Fruit fly (Drosophila melanogaster) whole organism, embryonic: ENCODE measurements around the gene bib.

Experiments
- Adf1 ChIP-seq: fragments of 200-800 bp; sonication (Bioruptor generic); IDR thresholded peaks from 2 replicates; pipeline ENCODE4 v1.3.6; 2022; ENCODE audit warnings: missing biosample characterization, missing genetic modification characterization
- Bgb ChIP-seq: fragments of 200-800 bp; sonication (Bioruptor generic); IDR thresholded peaks from 2 replicates; pipeline ENCODE4 v1.3.6; 2022; ENCODE audit warnings: missing biosample characterization, missing genetic modification characterization; ENCODE audit not compliant: partially characterized antibody
- Blimp-1 ChIP-seq: fragments of 200-800 bp; sonication (Bioruptor generic); optimal IDR thresholded peaks from 3 replicates; lab custom pipeline; 2018; ENCODE audit warnings: missing biosample characterization, missing genetic modification characterization, mild to moderate bottlenecking, moderate library complexity, missing genetic modification reagents
- Bteb2 ChIP-seq: fragments of 200-800 bp; sonication (Bioruptor generic); optimal IDR thresholded peaks from 2 replicates; lab custom pipeline; 2016; ENCODE audit warnings: missing biosample characterization, missing genetic modification characterization
- C15 ChIP-seq: fragments of 200-800 bp; sonication (Bioruptor generic); IDR thresholded peaks from 3 replicates; pipeline ENCODE4 v1.3.6; 2022; ENCODE audit warnings: missing biosample characterization, missing genetic modification characterization
- CG10543 ChIP-seq: fragments of 200-800 bp; sonication (Bioruptor generic); optimal IDR thresholded peaks from 3 replicates; lab custom pipeline; 2017; ENCODE audit warnings: missing biosample characterization, mild to moderate bottlenecking, missing genetic modification characterization, moderate library complexity
- CG12236 ChIP-seq: fragments of 200-800 bp; sonication (Bioruptor generic); optimal IDR thresholded peaks from 2 replicates; lab custom pipeline; 2016; ENCODE audit warnings: missing biosample characterization, missing genetic modification characterization
- CG13424 ChIP-seq: fragments of 200-800 bp; sonication (Bioruptor generic); optimal IDR thresholded peaks from 2 replicates; lab custom pipeline; 2019; ENCODE audit warnings: missing biosample characterization, mild to moderate bottlenecking, missing genetic modification characterization, moderate library complexity
- CG14860 ChIP-seq: fragments of 200-800 bp; sonication (Bioruptor generic); IDR thresholded peaks from 3 replicates; pipeline ENCODE4 v1.3.6; 2022; ENCODE audit warnings: missing biosample characterization, missing genetic modification characterization; ENCODE audit not compliant: partially characterized antibody
- CG15479 ChIP-seq: fragments of 200-800 bp; sonication (Bioruptor generic); optimal IDR thresholded peaks from 3 replicates; lab custom pipeline; 2019; ENCODE audit warnings: missing biosample characterization, mild to moderate bottlenecking, missing genetic modification characterization, moderate library complexity
- CG17912 ChIP-seq: fragments of 200-800 bp; sonication (Bioruptor generic); optimal IDR thresholded peaks from 2 replicates; lab custom pipeline; 2018; ENCODE audit warnings: missing biosample characterization, mild to moderate bottlenecking, missing genetic modification characterization
- CG31365 ChIP-seq: fragments of 200-800 bp; sonication (Bioruptor generic); optimal IDR thresholded peaks from 2 replicates; lab custom pipeline; 2018; ENCODE audit warnings: missing biosample characterization, mild to moderate bottlenecking, missing genetic modification characterization
- CG32767 ChIP-seq: fragments of 200-800 bp; sonication (Bioruptor generic); IDR thresholded peaks from 2 replicates; pipeline ENCODE4 v1.3.6; 2022; ENCODE audit warnings: missing biosample characterization, missing genetic modification characterization
- CG42726 ChIP-seq: fragments of 200-800 bp; sonication (Bioruptor generic); IDR thresholded peaks from 2 replicates; pipeline ENCODE4 v1.3.6; 2022; ENCODE audit warnings: missing biosample characterization, missing genetic modification characterization; ENCODE audit not compliant: partially characterized antibody
- CG43689 ChIP-seq: fragments of 200-800 bp; sonication (Bioruptor generic); IDR thresholded peaks from 2 replicates; pipeline ENCODE4 v1.3.6; 2022; ENCODE audit warnings: missing biosample characterization, missing genetic modification characterization
- CG4730 ChIP-seq: fragments of 200-800 bp; sonication (Bioruptor generic); IDR thresholded peaks from 2 replicates; pipeline ENCODE4 v1.3.6; 2022; ENCODE audit warnings: missing biosample characterization, missing genetic modification characterization
- CG6654 ChIP-seq: fragments of 200-800 bp; sonication (Bioruptor generic); optimal IDR thresholded peaks from 2 replicates; lab custom pipeline; 2017; ENCODE audit warnings: missing biosample characterization, mild to moderate bottlenecking, missing genetic modification characterization
- CG6683 ChIP-seq: fragments of 200-800 bp; sonication (Bioruptor generic); optimal IDR thresholded peaks from 2 replicates; lab custom pipeline; 2017; ENCODE audit warnings: missing biosample characterization, mild to moderate bottlenecking, missing genetic modification characterization, missing genetic modification reagents
- CG7928 ChIP-seq: fragments of 200-800 bp; sonication (Bioruptor generic); optimal IDR thresholded peaks from 2 replicates; lab custom pipeline; 2017; ENCODE audit warnings: missing biosample characterization, mild to moderate bottlenecking, missing genetic modification characterization
- CG7987 ChIP-seq: fragments of 200-800 bp; sonication (Bioruptor generic); optimal IDR thresholded peaks from 2 replicates; lab custom pipeline; 2018; ENCODE audit warnings: missing biosample characterization, mild to moderate bottlenecking, missing genetic modification characterization, moderate library complexity
- CG8290 ChIP-seq, 3 experiments: fragments of 200-800 bp; sonication (Bioruptor generic); optimal IDR thresholded peaks; 2 replicates each; lab custom pipeline; 2016 to 2019; ENCODE audit warnings: missing biosample characterization in 3 of 3, missing genetic modification characterization in 3 of 3, mild to moderate bottlenecking in 2 of 3, moderate library complexity in 1 of 3
- CG9817 ChIP-seq: fragments of 200-800 bp; sonication (Bioruptor generic); optimal IDR thresholded peaks from 2 replicates; lab custom pipeline; 2018; ENCODE audit warnings: missing biosample characterization, mild to moderate bottlenecking, missing genetic modification characterization, moderate library complexity
- Ets65A ChIP-seq: fragments of 200-800 bp; sonication (Bioruptor generic); peaks from one replicate; lab custom pipeline; 2016; ENCODE audit warnings: missing biosample characterization, missing genetic modification characterization
- HLH4C ChIP-seq: fragments of 200-800 bp; sonication (Bioruptor generic); IDR thresholded peaks from 3 replicates; pipeline ENCODE4 v1.3.6; 2022; ENCODE audit warnings: missing biosample characterization, missing genetic modification characterization; ENCODE audit not compliant: partially characterized antibody
- Hr3 ChIP-seq: fragments of 200-800 bp; sonication (Bioruptor generic); optimal IDR thresholded peaks from 3 replicates; lab custom pipeline; 2016; ENCODE audit warnings: missing biosample characterization, missing genetic modification characterization
- Kr ChIP-seq: fragments of 200-800 bp; sonication (Bioruptor generic); optimal IDR thresholded peaks from 2 replicates; lab custom pipeline; 2017; ENCODE audit warnings: missing biosample characterization, mild to moderate bottlenecking, missing genetic modification characterization
- Lhr ChIP-seq: fragments of 200-800 bp; sonication (Bioruptor generic); optimal IDR thresholded peaks from 3 replicates; lab custom pipeline; 2017; ENCODE audit warnings: mild to moderate bottlenecking, missing biosample characterization, missing genetic modification reagents, missing genetic modification characterization
- Max ChIP-seq: fragments of 200-800 bp; sonication (Bioruptor generic); optimal IDR thresholded peaks from 2 replicates; lab custom pipeline; 2016; ENCODE audit warnings: missing biosample characterization, mild to moderate bottlenecking, missing genetic modification characterization
- Nf-YB ChIP-seq: fragments of 200-800 bp; sonication (Bioruptor generic); optimal IDR thresholded peaks from 3 replicates; lab custom pipeline; 2019; ENCODE audit warnings: missing biosample characterization, mild to moderate bottlenecking, missing genetic modification characterization, moderate library complexity
- NfI ChIP-seq: fragments of 200-800 bp; sonication (Bioruptor generic); optimal IDR thresholded peaks from 3 replicates; lab custom pipeline; 2018; ENCODE audit warnings: missing biosample characterization, mild to moderate bottlenecking, missing genetic modification characterization, moderate library complexity
- Sox102F ChIP-seq: fragments of 200-800 bp; sonication (Bioruptor generic); optimal IDR thresholded peaks from 2 replicates; lab custom pipeline; 2018; ENCODE audit warnings: missing biosample characterization, mild to moderate bottlenecking, missing genetic modification characterization, moderate library complexity
- Sry-δ ChIP-seq: fragments of 200-800 bp; sonication (Bioruptor generic); optimal IDR thresholded peaks from 2 replicates; lab custom pipeline; 2016; ENCODE audit warnings: missing biosample characterization, missing genetic modification characterization
- Tbp ChIP-seq: fragments of >200 bp; optimal IDR thresholded peaks from 2 replicates; lab custom pipeline; 2018; ENCODE audit warnings: missing biosample characterization, missing genetic modification characterization
- Trl ChIP-seq, 3 experiments: fragments of >200 bp in 2 of 3; fragments of 200-800 bp in 1 of 3; sonication (Bioruptor generic) in 1 of 3; optimal IDR thresholded peaks; 2 replicates in 1 of 3; 3 replicates in 2 of 3; lab custom pipeline; 2016 to 2017; ENCODE audit warnings: missing biosample characterization in 1 of 3, missing genetic modification characterization in 1 of 3
- Xbp1 ChIP-seq: fragments of 200-800 bp; sonication (Bioruptor generic); optimal IDR thresholded peaks from 3 replicates; lab custom pipeline; 2016; ENCODE audit warnings: missing biosample characterization, mild to moderate bottlenecking, missing genetic modification characterization
- al ChIP-seq: fragments of 200-800 bp; sonication (Bioruptor generic); IDR thresholded peaks from 2 replicates; pipeline ENCODE4 v1.3.6; 2022; ENCODE audit warnings: missing biosample characterization, missing genetic modification characterization
- cato ChIP-seq: fragments of 200-800 bp; sonication (Bioruptor generic); optimal IDR thresholded peaks from 2 replicates; lab custom pipeline; 2016; ENCODE audit warnings: missing biosample characterization, missing genetic modification characterization, borderline replicate concordance
- da ChIP-seq: fragments of 200-800 bp; sonication (Bioruptor generic); optimal IDR thresholded peaks from 2 replicates; lab custom pipeline; 2016; ENCODE audit warnings: missing biosample characterization, missing genetic modification characterization
- dati ChIP-seq: fragments of 200-800 bp; sonication (Bioruptor generic); IDR thresholded peaks from 2 replicates; pipeline ENCODE4 v1.3.6; 2022; ENCODE audit warnings: missing biosample characterization, missing genetic modification characterization
- emc ChIP-seq: fragments of 200-800 bp; sonication (Bioruptor generic); optimal IDR thresholded peaks from 2 replicates; lab custom pipeline; 2016; ENCODE audit warnings: missing biosample characterization, missing genetic modification characterization
- klu ChIP-seq: fragments of 200-800 bp; sonication (Bioruptor generic); IDR thresholded peaks from 2 replicates; pipeline ENCODE4 v1.3.6; 2022; ENCODE audit warnings: missing biosample characterization, missing genetic modification characterization
- lilli ChIP-seq: fragments of 200-800 bp; sonication (Bioruptor generic); optimal IDR thresholded peaks from 3 replicates; lab custom pipeline; 2016; ENCODE audit warnings: missing biosample characterization, missing genetic modification characterization
- rib ChIP-seq: fragments of 200-800 bp; sonication (Bioruptor generic); IDR thresholded peaks from 2 replicates; pipeline ENCODE4 v1.3.6; 2022; ENCODE audit warnings: missing biosample characterization, missing genetic modification characterization
- sisA ChIP-seq: fragments of 200-800 bp; sonication (Bioruptor generic); IDR thresholded peaks from 2 replicates; pipeline ENCODE4 v1.3.6; 2022; ENCODE audit warnings: missing biosample characterization, missing genetic modification characterization
- stwl ChIP-seq: fragments of 200-800 bp; sonication (Bioruptor generic); optimal IDR thresholded peaks from 3 replicates; lab custom pipeline; 2018; ENCODE audit warnings: missing biosample characterization, mild to moderate bottlenecking, missing genetic modification characterization, moderate library complexity

The bib gene

dm6 chr2L:10009293-10009695 lies 24.8 kb downstream of the bib start, which contains the start of gene Trp1 (continued):
- TF ChIP-seq Bgb (GFP tag; lab: Robert Waterston, UW) (peak; percentile 98), Ets65A (GFP tag; lab: Kevin White, UChicago) (peak; percentile 84), CG14860 (peak; percentile 91), rib (GFP tag; lab: Robert Waterston, UW) (no peak), emc (GFP tag; lab: Kevin White, UChicago) (no peak), lilli (GFP tag; lab: Kevin White, UChicago) (no peak), CG8290 (GFP tag; optimal IDR thresholded peaks at IDR 0.05; lab: Kevin White, UChicago) (no peak), CG8290 (tag; optimal IDR thresholded peaks at IDR 0.05; lab: Kevin White, UChicago) (peak in 1 of 2 experiments; percentile 33)

- peak; percentile 97 for TF ChIP-seq NfI (GFP tag; lab: Kevin White, UChicago)
- no peak for TF ChIP-seq CG15479 (GFP tag; lab: Kevin White, UChicago)
- peak; percentile 80 for TF ChIP-seq Nf-YB
- TF ChIP-seq CG6654: peak; percentile 88
- peak; percentile 71 for TF ChIP-seq Sry-δ (GFP tag; lab: Kevin White, UChicago)
- peak; percentile 95 for TF ChIP-seq Bteb2
- TF ChIP-seq CG6683 (GFP tag; lab: Kevin White, UChicago): peak; percentile 90
- TF ChIP-seq Max (GFP tag; lab: Kevin White, UChicago): peak; percentile 90
- TF ChIP-seq CG9817 (tag; lab: Kevin White, UChicago): peak; percentile 98
- peak; percentile 79 for TF ChIP-seq Lhr (GFP tag; lab: Kevin White, UChicago)
- TF ChIP-seq CG42726: no peak
- TF ChIP-seq CG14860: no peak
- peak; percentile 98 for TF ChIP-seq Xbp1 (GFP tag; lab: Kevin White, UChicago)
- TF ChIP-seq CG4730: peak; percentile 96
- peak; percentile 90 for TF ChIP-seq CG31365
- TF ChIP-seq C15 (GFP tag; lab: Robert Waterston, UW): peak; percentile 96
- TF ChIP-seq Tbp: no peak
- TF ChIP-seq Trl (optimal IDR thresholded peaks at IDR 0.05; lab: Kevin White, UChicago): peak; percentile 59 to 76
- peak; percentile 98 for TF ChIP-seq Trl (GFP tag; optimal IDR thresholded peaks at IDR 0.05; lab: Kevin White, UChicago)
- peak; percentile 90 for TF ChIP-seq klu (GFP tag; lab: Robert Waterston, UW)
- TF ChIP-seq CG12236 (GFP tag; lab: Kevin White, UChicago): peak; percentile 91
- TF ChIP-seq Kr (GFP tag; lab: Kevin White, UChicago): no peak
- no peak for TF ChIP-seq HLH4C
- TF ChIP-seq dati: peak; percentile 89
- TF ChIP-seq CG10543 (GFP tag; lab: Kevin White, UChicago): peak; percentile 92
- TF ChIP-seq CG7987 (GFP tag; lab: Kevin White, UChicago): peak; percentile 95
- peak; percentile 95 for TF ChIP-seq Hr3 (GFP tag; lab: Kevin White, UChicago)
- TF ChIP-seq sisA (GFP tag; lab: Robert Waterston, UW): peak; percentile 97
- peak; percentile 88 for TF ChIP-seq cato (GFP tag; lab: Kevin White, UChicago)
- TF ChIP-seq stwl (tag; lab: Kevin White, UChicago): peak; percentile 34
- TF ChIP-seq al (GFP tag; lab: Robert Waterston, UW): peak; percentile 98
- TF ChIP-seq CG43689 (GFP tag; lab: Robert Waterston, UW): peak; percentile 93
- TF ChIP-seq Blimp-1 (GFP tag; lab: Kevin White, UChicago): peak; percentile 93
- peak; percentile 96 for TF ChIP-seq da (GFP tag; lab: Kevin White, UChicago)
- TF ChIP-seq CG7928: peak; percentile 77
- TF ChIP-seq CG32767: peak; percentile 94
- peak; percentile 84 for TF ChIP-seq Adf1 (GFP tag; lab: Robert Waterston, UW)
- TF ChIP-seq lilli (GFP tag; lab: Kevin White, UChicago): peak; percentile 99
- TF ChIP-seq Sox102F (GFP tag; lab: Kevin White, UChicago): peak; percentile 96
- TF ChIP-seq CG17912: peak; percentile 95
- peak; percentile 97 for TF ChIP-seq CG13424 (tag; lab: Kevin White, UChicago)
Measured at dm6 chr2L:10009800-10010658, 25.6 kb downstream of the bib start.
